Worm (Caenorhabditis elegans) whole organism, early embryonic: ENCODE results near the gene islo-1.

Experiments
- B0310.2 ChIP-seq: sonication (generic microtip); optimal IDR thresholded peaks from 2 replicates; lab custom pipeline; 2016; ENCODE audit warnings: mild to moderate bottlenecking, missing genetic modification characterization, missing compliant biosample characterization
- F13C5.2 ChIP-seq: sonication (generic microtip); optimal IDR thresholded peaks from 2 replicates; lab custom pipeline; 2017; ENCODE audit warnings: mild to moderate bottlenecking, missing genetic modification characterization, inconsistent platforms, missing compliant biosample characterization
- aly-1 ChIP-seq: sonication (generic microtip); optimal IDR thresholded peaks from 2 replicates; lab custom pipeline; 2016; ENCODE audit warnings: missing genetic modification characterization, missing compliant biosample characterization
- ama-1 ChIP-seq: fragments of 150-350 bp; optimal IDR thresholded peaks from 2 replicates; lab custom pipeline; 2014
- ceh-13 ChIP-seq: fragments of 200-800 bp; sonication (Bioruptor generic); optimal IDR thresholded peaks from 2 replicates; lab custom pipeline; 2018; ENCODE audit warnings: mild to moderate bottlenecking, missing genetic modification characterization, missing compliant biosample characterization
- ceh-36 ChIP-seq: sonication (generic microtip); optimal IDR thresholded peaks from 2 replicates; lab custom pipeline; 2016; ENCODE audit warnings: missing genetic modification characterization, inconsistent platforms, missing compliant biosample characterization
- ets-7 ChIP-seq: sonication (generic microtip); optimal IDR thresholded peaks from 2 replicates; lab custom pipeline; 2016; ENCODE audit warnings: missing genotype, missing genetic modification characterization, missing compliant biosample characterization
- flt-1 ChIP-seq: fragments of 200-800 bp; sonication (Bioruptor generic); IDR thresholded peaks from 2 replicates; pipeline ENCODE4 v1.3.6; 2022; ENCODE audit warnings: missing genetic modification characterization, missing compliant biosample characterization
- hmbx-1 ChIP-seq: sonication (generic microtip); optimal IDR thresholded peaks from 2 replicates; lab custom pipeline; 2016; ENCODE audit warnings: mild to moderate bottlenecking, missing genetic modification characterization, missing compliant biosample characterization
- hmg-4 ChIP-seq: fragments of 200-800 bp; sonication (Bioruptor generic); optimal IDR thresholded peaks from 2 replicates; lab custom pipeline; 2018; ENCODE audit warnings: mild to moderate bottlenecking, missing genetic modification characterization, missing compliant biosample characterization
- hnd-1 ChIP-seq: sonication (generic microtip); optimal IDR thresholded peaks from 2 replicates; lab custom pipeline; 2016; ENCODE audit warnings: missing genetic modification characterization, missing compliant biosample characterization
- pes-1 ChIP-seq: fragments of 200-800 bp; sonication (Bioruptor generic); IDR thresholded peaks from 2 replicates; pipeline ENCODE4 v1.3.6; 2022; ENCODE audit warnings: missing genetic modification reagents, missing genetic modification characterization, missing compliant biosample characterization
- scrt-1 ChIP-seq: fragments of 200-800 bp; sonication (Bioruptor generic); IDR thresholded peaks from 2 replicates; pipeline ENCODE4 v1.3.6; 2022; ENCODE audit warnings: missing genetic modification characterization, missing compliant biosample characterization
- sea-1 ChIP-seq: fragments of 200-800 bp; sonication (Bioruptor generic); conservative IDR thresholded peaks from 2 replicates; pipeline ENCODE4 v1.3.6; 2022; ENCODE audit warnings: missing genetic modification characterization, missing compliant biosample characterization
- tbx-11 ChIP-seq: fragments of 200-800 bp; sonication (Bioruptor generic); IDR thresholded peaks from 2 replicates; pipeline ENCODE4 v1.3.6; 2022; ENCODE audit warnings: missing genetic modification characterization, missing compliant biosample characterization
- tbx-37 ChIP-seq: fragments of 200-800 bp; sonication (Bioruptor generic); conservative IDR thresholded peaks from 2 replicates; pipeline ENCODE4 v1.3.6; 2022; ENCODE audit warnings: missing genetic modification reagents, missing genetic modification characterization, missing compliant biosample characterization
- tra-4 ChIP-seq: sonication (generic microtip); optimal IDR thresholded peaks from 2 replicates; lab custom pipeline; 2017; ENCODE audit warnings: missing genetic modification characterization, missing compliant biosample characterization

Gene islo-1

DNA sequence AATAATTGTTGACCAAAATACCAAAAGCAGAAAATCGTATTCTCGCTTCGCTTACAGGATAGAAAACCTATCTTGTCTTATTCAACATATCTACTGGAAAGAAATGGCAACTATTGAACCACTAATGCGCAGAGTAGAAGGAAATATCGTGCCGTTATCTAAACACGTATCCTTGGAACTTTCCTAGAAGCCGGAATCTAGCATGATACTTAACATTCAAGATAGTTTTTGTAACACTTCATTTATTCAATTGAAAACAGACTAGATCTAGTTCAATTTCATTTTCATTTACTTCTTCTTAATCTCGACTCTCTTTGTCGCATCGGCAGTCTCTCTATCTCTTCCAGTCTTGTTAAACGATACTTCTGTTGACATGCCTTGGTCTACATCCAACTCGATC is 18.8 kb downstream of the islo-1 start:
- TF ChIP-seq F13C5.2, result no peak
- TF ChIP-seq tbx-37 (GFP tag; lab: Robert Waterston, UW), result no peak
- no peak for TF ChIP-seq hmg-4 (GFP tag; lab: Kevin White, UChicago)
- TF ChIP-seq hnd-1 (tag; lab: Kevin White, UChicago), result no peak
- no peak for TF ChIP-seq ceh-13

DNA sequence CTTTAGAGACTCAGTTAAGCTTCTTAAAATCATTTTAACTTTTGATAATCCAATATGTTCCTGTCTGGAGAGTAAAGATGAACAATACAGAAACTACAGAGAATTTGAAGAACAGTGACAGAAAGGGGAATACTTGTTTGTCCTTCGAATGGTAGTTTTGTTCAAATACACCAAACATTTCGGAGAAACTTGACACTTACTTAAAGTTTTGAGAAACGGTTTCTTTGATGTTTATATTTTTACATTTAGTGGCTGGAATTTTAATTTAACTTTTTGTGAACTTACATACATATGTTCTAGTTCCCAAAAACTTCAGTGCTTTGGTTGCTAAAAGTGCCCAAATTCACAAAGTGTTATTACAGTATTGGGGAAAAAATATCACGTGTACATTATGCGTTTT is 21.0 kb downstream of the islo-1 start, which contains the start of gene B0218.5:
TSS of gene B0218.5 (minus strand) at position 101 of the 400 bp plus-strand sequence.
- no peak for TF ChIP-seq tbx-37 (GFP tag; lab: Robert Waterston, UW)

DNA sequence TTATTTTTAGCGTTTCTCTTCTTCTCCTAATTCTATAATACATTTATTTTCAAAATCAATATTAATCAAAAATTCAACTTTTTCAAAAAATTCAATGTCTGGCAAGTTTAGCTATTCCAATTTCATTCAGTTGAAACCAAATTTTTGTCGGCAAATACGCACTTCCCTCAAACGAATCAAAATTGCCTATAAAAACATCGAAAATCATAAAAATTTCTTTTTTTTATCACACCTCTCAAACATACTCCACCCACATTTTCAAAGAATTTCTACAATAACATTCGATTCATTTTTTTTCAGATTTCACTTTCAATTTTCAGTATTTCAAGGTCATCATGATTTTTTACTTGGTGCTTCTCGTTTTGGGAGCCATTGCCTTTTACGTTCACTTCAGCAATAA is 22.9 kb downstream of the islo-1 start, which contains the start of gene faah-1:
TSS of gene faah-1 (plus strand) at position 301 of the 400 bp plus-strand sequence.
- no peak for TF ChIP-seq tbx-11 (GFP tag; lab: Robert Waterston, UW)
- TF ChIP-seq ama-1, result no peak
- TF ChIP-seq F13C5.2, result no peak
- TF ChIP-seq flt-1, result no peak

DNA sequence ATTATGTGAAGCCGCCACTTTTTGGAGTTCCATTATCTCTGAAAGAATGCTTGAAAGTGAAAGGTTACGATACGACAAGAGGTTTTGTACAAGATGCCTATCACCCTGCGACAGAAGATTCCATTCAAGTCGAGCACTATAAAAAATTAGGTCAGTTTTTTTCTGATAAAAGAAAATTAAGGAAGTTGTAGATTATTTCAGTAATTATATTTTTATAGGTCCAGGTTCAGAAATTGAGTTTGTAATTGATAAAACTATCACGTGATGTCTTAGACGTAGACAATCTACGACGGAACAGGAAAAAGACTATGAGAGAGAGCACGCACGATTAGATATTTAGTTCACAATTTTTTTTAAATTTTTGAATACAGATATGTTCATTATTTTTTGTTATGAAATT is 23.8 kb downstream of the islo-1 start:
- TF ChIP-seq flt-1, result no peak
- no peak for TF ChIP-seq ceh-13
- TF ChIP-seq tbx-37 (GFP tag; lab: Robert Waterston, UW), result no peak
- no peak for TF ChIP-seq F13C5.2
- no peak for TF ChIP-seq hnd-1 (tag; lab: Kevin White, UChicago)
- no peak for TF ChIP-seq sea-1 (GFP tag; lab: Robert Waterston, UW)
- no peak for TF ChIP-seq hmg-4 (GFP tag; lab: Kevin White, UChicago)
- no peak for TF ChIP-seq aly-1 (tag; lab: Kevin White, UChicago)
- TF ChIP-seq hmbx-1, result no peak
- no peak for TF ChIP-seq ceh-36
- no peak for TF ChIP-seq tbx-11 (GFP tag; lab: Robert Waterston, UW)
- TF ChIP-seq B0310.2 (tag; lab: Kevin White, UChicago), result no peak
- TF ChIP-seq ama-1, result no peak
- no peak for TF ChIP-seq ets-7
- no peak for TF ChIP-seq tra-4 (tag; lab: Kevin White, UChicago)

DNA sequence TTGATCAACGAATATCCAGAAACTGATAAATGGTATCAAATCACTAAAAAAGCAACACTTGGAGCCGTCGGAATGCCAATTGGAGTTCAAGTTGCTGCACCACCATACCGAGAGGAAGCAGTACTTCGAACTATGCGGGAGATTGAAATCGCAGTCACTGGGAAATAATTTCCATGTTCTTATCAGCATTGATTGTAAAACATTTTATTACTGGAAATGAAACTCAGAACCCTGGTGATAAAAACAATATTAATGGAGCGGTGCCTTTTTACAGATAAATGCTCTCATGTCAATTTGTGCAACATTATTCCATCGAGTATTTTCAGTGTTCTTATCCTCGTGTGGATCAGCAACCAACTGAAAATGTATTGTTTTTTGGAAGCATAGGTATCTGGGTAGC is 25.6 kb downstream of the islo-1 start:
- no peak for TF ChIP-seq sea-1 (GFP tag; lab: Robert Waterston, UW)

DNA sequence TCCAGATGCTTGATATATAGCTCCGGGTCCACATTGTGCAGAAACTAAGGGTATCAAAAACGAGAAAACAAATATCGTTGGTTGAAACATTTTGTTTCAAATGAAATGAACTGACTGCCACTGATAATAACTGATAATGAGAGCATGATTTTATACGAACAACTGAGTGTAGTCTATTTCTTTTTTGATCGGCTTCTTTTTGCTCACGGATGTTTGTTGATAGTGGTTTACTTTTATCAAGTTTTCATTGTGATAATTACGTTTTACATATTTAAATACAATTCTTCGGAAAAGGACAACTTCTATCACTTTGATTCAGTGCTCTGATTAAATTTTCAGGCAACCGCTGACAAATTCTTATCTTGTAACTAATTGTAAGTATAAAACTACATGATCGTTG is 27.5 kb downstream of the islo-1 start, which contains the start of gene clec-51:
TSS of gene clec-51 (minus strand) at position 114 of the 400 bp plus-strand sequence.
- no peak for TF ChIP-seq hmbx-1
- no peak for TF ChIP-seq tbx-11 (GFP tag; lab: Robert Waterston, UW)
- no peak for TF ChIP-seq flt-1
- no peak for TF ChIP-seq scrt-1 (GFP tag; lab: Robert Waterston, UW)
- TF ChIP-seq aly-1 (tag; lab: Kevin White, UChicago), result no peak
- no peak for TF ChIP-seq hnd-1 (tag; lab: Kevin White, UChicago)
- no peak for TF ChIP-seq B0310.2 (tag; lab: Kevin White, UChicago)
- TF ChIP-seq F13C5.2, result no peak
- no peak for TF ChIP-seq tra-4 (tag; lab: Kevin White, UChicago)
- no peak for TF ChIP-seq pes-1 (GFP tag; lab: Robert Waterston, UW)

DNA sequence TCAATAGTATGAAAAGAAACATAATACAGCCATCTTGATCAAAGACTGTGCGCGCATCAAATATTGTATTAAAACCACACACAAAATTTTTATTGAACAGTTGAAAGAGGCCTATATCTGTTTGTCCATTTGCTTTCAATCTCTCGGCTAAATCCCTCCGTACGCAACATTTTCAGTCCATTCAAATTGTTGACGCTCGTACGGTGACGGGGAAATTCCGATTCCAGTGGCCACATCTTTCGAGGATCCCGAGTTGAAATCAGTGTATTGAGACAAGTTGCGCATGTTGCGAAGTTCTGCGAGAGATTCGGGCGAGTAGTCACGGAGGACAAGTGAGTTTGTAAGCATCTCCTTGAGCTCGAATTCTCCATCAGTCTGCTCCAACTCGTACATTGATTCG is 28.3 kb downstream of the islo-1 start:
- no peak for TF ChIP-seq B0310.2 (tag; lab: Kevin White, UChicago)
- no peak for TF ChIP-seq aly-1 (tag; lab: Kevin White, UChicago)
- TF ChIP-seq sea-1 (GFP tag; lab: Robert Waterston, UW), result no peak
- no peak for TF ChIP-seq ama-1
- TF ChIP-seq flt-1, result no peak
- TF ChIP-seq ceh-36, result no peak
- no peak for TF ChIP-seq F13C5.2
- no peak for TF ChIP-seq ceh-13
- no peak for TF ChIP-seq hnd-1 (tag; lab: Kevin White, UChicago)
- TF ChIP-seq tbx-37 (GFP tag; lab: Robert Waterston, UW), result no peak
- TF ChIP-seq pes-1 (GFP tag; lab: Robert Waterston, UW), result no peak
- TF ChIP-seq tbx-11 (GFP tag; lab: Robert Waterston, UW), result no peak
- no peak for TF ChIP-seq ets-7
- no peak for TF ChIP-seq hmbx-1
- no peak for TF ChIP-seq tra-4 (tag; lab: Kevin White, UChicago)

DNA sequence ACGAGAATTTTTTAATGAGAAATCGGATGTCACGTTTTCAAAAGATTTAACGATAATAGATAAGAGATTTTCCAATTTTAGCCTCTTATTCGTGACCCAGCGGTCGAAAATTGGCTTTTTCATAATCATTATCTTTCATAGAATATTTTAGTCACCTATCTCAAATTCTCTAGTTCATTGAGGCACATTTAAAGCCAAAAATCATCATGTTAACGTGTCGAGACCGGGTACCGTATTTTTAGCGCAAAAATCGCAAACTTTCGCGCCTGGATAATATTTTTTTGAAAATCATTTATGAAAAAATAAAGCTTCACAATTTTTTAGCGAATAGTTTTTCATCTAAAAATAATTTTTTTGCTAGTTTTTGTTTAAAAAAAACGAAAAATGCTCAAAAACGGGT is 29.8 kb downstream of the islo-1 start, which contains the start of gene B0218.7:
TSS of gene B0218.7 (minus strand) at position 101 of the 400 bp plus-strand sequence.
- TF ChIP-seq tbx-37 (GFP tag; lab: Robert Waterston, UW) (no peak), hnd-1 (tag; lab: Kevin White, UChicago) (no peak), tbx-11 (GFP tag; lab: Robert Waterston, UW) (no peak), ceh-36 (no peak), aly-1 (tag; lab: Kevin White, UChicago) (no peak), pes-1 (GFP tag; lab: Robert Waterston, UW) (no peak), B0310.2 (tag; lab: Kevin White, UChicago) (no peak), tra-4 (tag; lab: Kevin White, UChicago) (no peak), flt-1 (no peak), hmbx-1 (no peak), ceh-13 (no peak), hmg-4 (GFP tag; lab: Kevin White, UChicago) (no peak), scrt-1 (GFP tag; lab: Robert Waterston, UW) (no peak), ama-1 (no peak)

DNA sequence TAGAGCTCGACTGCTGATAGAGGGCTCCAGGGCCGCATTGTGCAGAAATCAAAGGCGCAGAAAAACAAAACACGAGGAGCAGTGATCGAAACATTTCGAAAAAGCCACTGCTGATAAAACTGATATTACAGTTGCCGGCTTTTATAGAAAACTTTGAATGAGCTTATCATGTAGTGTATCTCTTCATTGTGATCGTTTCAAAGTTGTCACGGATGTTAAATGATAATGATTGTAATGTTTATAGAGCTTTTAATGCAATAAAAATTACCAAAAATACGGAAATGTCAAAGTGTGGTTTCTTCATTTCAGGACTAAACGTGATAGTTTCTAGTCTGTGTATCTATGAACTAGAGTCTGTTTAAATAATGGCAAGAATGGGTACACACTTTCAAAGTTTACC is 32.5 kb downstream of the islo-1 start, which contains the start of gene clec-52:
TSS of gene clec-52 (minus strand) at position 101 of the 400 bp plus-strand sequence.
- TF ChIP-seq aly-1 (tag; lab: Kevin White, UChicago) (no peak), scrt-1 (GFP tag; lab: Robert Waterston, UW) (no peak), ceh-13 (no peak), sea-1 (GFP tag; lab: Robert Waterston, UW) (no peak), hmbx-1 (no peak), tra-4 (tag; lab: Kevin White, UChicago) (no peak), ets-7 (no peak), tbx-37 (GFP tag; lab: Robert Waterston, UW) (no peak)
